Worm (Caenorhabditis elegans) whole organism, young adult: ENCODE results near the gene nhr-235.

ENCODE experiments used
- B0019.2 ChIP-seq: fragments of 200-800 bp; sonication (Bioruptor generic); conservative IDR thresholded peaks from 2 replicates; pipeline ENCODE4 v1.3.6; 2022; ENCODE audit warnings: missing genetic modification reagents, missing genetic modification characterization, missing compliant biosample characterization
- B0336.3 ChIP-seq: fragments of 200-800 bp; sonication (Bioruptor generic); IDR thresholded peaks from 2 replicates; pipeline ENCODE4 v1.3.6; 2022; ENCODE audit warnings: missing genetic modification characterization, missing compliant biosample characterization
- D2030.7 ChIP-seq: fragments of 200-800 bp; sonication (Bioruptor generic); IDR thresholded peaks from 2 replicates; pipeline ENCODE4 v1.3.6; 2022; ENCODE audit warnings: missing genetic modification reagents, missing genetic modification characterization, missing compliant biosample characterization
- K12H6.12 ChIP-seq: fragments of 200-800 bp; sonication (Bioruptor generic); optimal IDR thresholded peaks from 2 replicates; lab custom pipeline; 2018; ENCODE audit warnings: mild to moderate bottlenecking, missing genetic modification characterization, missing compliant biosample characterization
- T26A5.8 ChIP-seq: sonication (generic microtip); optimal IDR thresholded peaks from 2 replicates; lab custom pipeline; 2016; ENCODE audit warnings: missing genetic modification characterization, missing compliant biosample characterization
- Y53G8AR.9 ChIP-seq: fragments of 200-800 bp; sonication (Bioruptor generic); conservative IDR thresholded peaks from 2 replicates; pipeline ENCODE4 v1.3.6; 2022; ENCODE audit warnings: missing genetic modification reagents, missing genetic modification characterization, missing compliant biosample characterization
- Y56A3A.18 ChIP-seq: fragments of 200-800 bp; sonication (Bioruptor generic); IDR thresholded peaks from 2 replicates; pipeline ENCODE4 v1.3.6; 2022; ENCODE audit warnings: missing genetic modification reagents, missing genetic modification characterization, missing compliant biosample characterization
- Y79H2A.3 ChIP-seq: fragments of 200-800 bp; sonication (Bioruptor generic); conservative IDR thresholded peaks from 2 replicates; pipeline ENCODE4 v1.3.6; 2022; ENCODE audit warnings: missing genetic modification reagents, missing genetic modification characterization, missing compliant biosample characterization
- aptf-2 ChIP-seq: fragments of 200-800 bp; sonication (Bioruptor generic); conservative IDR thresholded peaks from 2 replicates; pipeline ENCODE4 v1.3.6; 2022; ENCODE audit warnings: missing genetic modification reagents, missing genetic modification characterization, missing compliant biosample characterization
- aptf-3 ChIP-seq: fragments of 200-800 bp; sonication (Bioruptor generic); IDR thresholded peaks from 2 replicates; pipeline ENCODE4 v1.3.6; 2022; ENCODE audit warnings: missing genetic modification characterization, missing compliant biosample characterization
- attf-3 ChIP-seq: fragments of 200-800 bp; sonication (Bioruptor generic); conservative IDR thresholded peaks from 2 replicates; pipeline ENCODE4 v1.3.6; 2022; ENCODE audit warnings: missing genetic modification reagents, missing genetic modification characterization, missing compliant biosample characterization
- attf-6 ChIP-seq: fragments of 200-800 bp; sonication (Bioruptor generic); IDR thresholded peaks from 2 replicates; pipeline ENCODE4 v1.3.6; 2022; ENCODE audit warnings: missing genetic modification reagents, missing genetic modification characterization, missing compliant biosample characterization
- bed-2 ChIP-seq: fragments of 200-800 bp; sonication (Bioruptor generic); IDR thresholded peaks from 2 replicates; pipeline ENCODE4 v1.3.6; 2022; ENCODE audit warnings: missing genetic modification reagents, missing genetic modification characterization, missing compliant biosample characterization
- ccch-3 ChIP-seq: fragments of 200-800 bp; sonication (Bioruptor generic); optimal IDR thresholded peaks from 2 replicates; lab custom pipeline; 2018; ENCODE audit warnings: mild to moderate bottlenecking, missing genetic modification characterization, missing compliant biosample characterization
- cebp-1 ChIP-seq, 2 experiments: fragments of 200-800 bp in 1 of 2; sonication (Bioruptor generic) in 1 of 2; sonication (generic microtip) in 1 of 2; IDR thresholded peaks in 1 of 2; optimal IDR thresholded peaks in 1 of 2; 2 replicates each; pipeline versions ENCODE4 v1.3.6 to Lab custom; 2017 to 2022; ENCODE audit warnings: missing compliant biosample characterization in 2 of 2, missing genetic modification characterization in 2 of 2, mild to moderate bottlenecking in 1 of 2, missing genetic modification reagents in 1 of 2, moderate library complexity in 1 of 2
- cebp-2 ChIP-seq: fragments of 200-800 bp; sonication (Bioruptor generic); IDR thresholded peaks from 2 replicates; pipeline ENCODE4 v1.3.6; 2022; ENCODE audit warnings: missing genetic modification characterization, missing compliant biosample characterization
- ceh-100 ChIP-seq: fragments of 200-800 bp; sonication (Bioruptor generic); IDR thresholded peaks from 2 replicates; pipeline ENCODE4 v1.3.6; 2022; ENCODE audit warnings: missing genetic modification reagents, missing genetic modification characterization, missing compliant biosample characterization
- ceh-27 ChIP-seq: fragments of 200-800 bp; sonication (Bioruptor generic); optimal IDR thresholded peaks from 2 replicates; lab custom pipeline; 2018; ENCODE audit warnings: mild to moderate bottlenecking, missing genetic modification characterization, moderate library complexity, missing compliant biosample characterization
- ceh-79 ChIP-seq: sonication (generic microtip); optimal IDR thresholded peaks from 2 replicates; lab custom pipeline; 2017; ENCODE audit warnings: mild to moderate bottlenecking, missing genetic modification characterization, missing compliant biosample characterization
- ceh-91 ChIP-seq: fragments of 200-800 bp; sonication (Bioruptor generic); IDR thresholded peaks from 2 replicates; pipeline ENCODE4 v1.3.6; 2022; ENCODE audit warnings: missing genetic modification reagents, missing genetic modification characterization, missing compliant biosample characterization
- efl-1 ChIP-seq: fragments of 150-350 bp; optimal IDR thresholded peaks from 2 replicates; lab custom pipeline; 2014; ENCODE audit warnings: missing biosample characterization, missing genetic modification reagents, missing genetic modification characterization
- egrh-3 ChIP-seq: fragments of 200-800 bp; sonication (Bioruptor generic); IDR thresholded peaks from 2 replicates; pipeline ENCODE4 v1.3.6; 2022; ENCODE audit warnings: missing genetic modification reagents, missing genetic modification characterization, missing compliant biosample characterization
- ekl-4 ChIP-seq: fragments of 200-800 bp; sonication (Bioruptor generic); IDR thresholded peaks from 2 replicates; pipeline ENCODE4 v1.3.6; 2022; ENCODE audit warnings: missing genetic modification reagents, missing genetic modification characterization, missing compliant biosample characterization
- him-1 ChIP-seq: sonication (generic microtip); optimal IDR thresholded peaks from 2 replicates; lab custom pipeline; 2016; ENCODE audit warnings: missing genotype, missing genetic modification reagents, missing genetic modification characterization, missing compliant biosample characterization
- hmg-1.2 ChIP-seq: fragments of 200-800 bp; sonication (Bioruptor generic); IDR thresholded peaks from 2 replicates; pipeline ENCODE4 v1.3.6; 2022; ENCODE audit warnings: missing genetic modification reagents, missing genetic modification characterization, missing compliant biosample characterization
- hsf-1 ChIP-seq: fragments of 200-800 bp; sonication (Bioruptor generic); IDR thresholded peaks from 2 replicates; pipeline ENCODE4 v1.3.6; 2022; ENCODE audit warnings: missing genetic modification reagents, missing genetic modification characterization, missing compliant biosample characterization
- let-607 ChIP-seq, 2 experiments: fragments of 200-800 bp in 1 of 2; sonication (Bioruptor generic) in 1 of 2; sonication (generic microtip) in 1 of 2; optimal IDR thresholded peaks; 2 replicates each; lab custom pipeline; 2016 to 2018; ENCODE audit warnings: mild to moderate bottlenecking in 2 of 2, missing compliant biosample characterization in 2 of 2, missing genetic modification characterization in 2 of 2, moderate library complexity in 2 of 2, missing genotype in 1 of 2
- lin-40 ChIP-seq: sonication (generic microtip); optimal IDR thresholded peaks from 2 replicates; lab custom pipeline; 2016; ENCODE audit warnings: missing genetic modification characterization, mild to moderate bottlenecking, missing compliant biosample characterization, missing genotype, missing genetic modification reagents
- madf-10 ChIP-seq: sonication (generic microtip); optimal IDR thresholded peaks from 2 replicates; lab custom pipeline; 2016; ENCODE audit warnings: mild to moderate bottlenecking, missing genetic modification characterization, missing compliant biosample characterization
- madf-8 ChIP-seq: fragments of 200-800 bp; sonication (Bioruptor generic); conservative IDR thresholded peaks from 2 replicates; pipeline ENCODE4 v1.3.6; 2022; ENCODE audit warnings: missing genetic modification reagents, missing genetic modification characterization, missing compliant biosample characterization
- mcd-1 ChIP-seq: fragments of 200-800 bp; sonication (Bioruptor generic); IDR thresholded peaks from 2 replicates; pipeline ENCODE4 v1.3.6; 2022; ENCODE audit warnings: missing genetic modification reagents, missing genetic modification characterization, missing compliant biosample characterization
- mel-28 ChIP-seq: sonication (generic microtip); optimal IDR thresholded peaks from 2 replicates; lab custom pipeline; 2016; ENCODE audit warnings: borderline replicate concordance, mild to moderate bottlenecking, missing genetic modification characterization, missing compliant biosample characterization
- pbrm-1 ChIP-seq: fragments of 200-800 bp; sonication (Bioruptor generic); IDR thresholded peaks from 2 replicates; pipeline ENCODE4 v1.3.6; 2022; ENCODE audit warnings: missing genetic modification reagents, missing genetic modification characterization, missing compliant biosample characterization
- rpc-1 ChIP-seq, 2 experiments: fragments of 150-350 bp in 1 of 2; sonication (generic microtip) in 1 of 2; optimal IDR thresholded peaks; 2 replicates each; lab custom pipeline; 2014 to 2018; ENCODE audit warnings: missing biosample characterization in 1 of 2, missing genetic modification characterization in 1 of 2, missing genetic modification reagents in 1 of 2, missing genotype in 1 of 2
- sdz-38 ChIP-seq: sonication (generic microtip); optimal IDR thresholded peaks from 2 replicates; lab custom pipeline; 2016; ENCODE audit warnings: missing genotype, missing genetic modification characterization, missing compliant biosample characterization
- snpc-3.4 ChIP-seq: sonication (generic microtip); optimal IDR thresholded peaks from 2 replicates; lab custom pipeline; 2017; ENCODE audit warnings: missing genetic modification characterization, mild to moderate bottlenecking, missing compliant biosample characterization, antibody characterized with exemption, moderate library complexity, missing genotype, missing genetic modification reagents
- snpc-4 ChIP-seq, 5 experiments: fragments of 150-350 bp in 1 of 5; sonication (generic microtip) in 4 of 5; optimal IDR thresholded peaks; 2 replicates each; lab custom pipeline; 2014 to 2018; ENCODE audit warnings: missing genetic modification characterization in 5 of 5, missing biosample characterization in 3 of 5, antibody characterized with exemption in 2 of 5, mild to moderate bottlenecking in 2 of 5, missing compliant biosample characterization in 2 of 5, missing genotype in 2 of 5, moderate library complexity in 2 of 5, missing genetic modification reagents in 1 of 5
- unc-62 ChIP-seq: fragments of 150-350 bp; optimal IDR thresholded peaks from 2 replicates; lab custom pipeline; 2014; ENCODE audit warnings: missing biosample characterization, missing genetic modification reagents, missing genetic modification characterization
- xnd-1 ChIP-seq: sonication (generic microtip); optimal IDR thresholded peaks from 2 replicates; lab custom pipeline; 2016; ENCODE audit warnings: missing genotype, missing genetic modification reagents, missing genetic modification characterization, missing compliant biosample characterization
- zfh-2 ChIP-seq: fragments of 200-800 bp; sonication (Bioruptor generic); conservative IDR thresholded peaks from 2 replicates; pipeline ENCODE4 v1.3.6; 2022; ENCODE audit warnings: missing genetic modification reagents, missing genetic modification characterization, missing compliant biosample characterization
- zim-3 ChIP-seq: sonication (generic microtip); optimal IDR thresholded peaks from 2 replicates; lab custom pipeline; 2017; ENCODE audit warnings: mild to moderate bottlenecking, missing genetic modification characterization, moderate library complexity, missing compliant biosample characterization
- ztf-6 ChIP-seq: fragments of 200-800 bp; sonication (Bioruptor generic); IDR thresholded peaks from 2 replicates; pipeline ENCODE4 v1.3.6; 2022; ENCODE audit warnings: missing genetic modification reagents, missing genetic modification characterization, missing compliant biosample characterization

Gene nhr-235

DNA sequence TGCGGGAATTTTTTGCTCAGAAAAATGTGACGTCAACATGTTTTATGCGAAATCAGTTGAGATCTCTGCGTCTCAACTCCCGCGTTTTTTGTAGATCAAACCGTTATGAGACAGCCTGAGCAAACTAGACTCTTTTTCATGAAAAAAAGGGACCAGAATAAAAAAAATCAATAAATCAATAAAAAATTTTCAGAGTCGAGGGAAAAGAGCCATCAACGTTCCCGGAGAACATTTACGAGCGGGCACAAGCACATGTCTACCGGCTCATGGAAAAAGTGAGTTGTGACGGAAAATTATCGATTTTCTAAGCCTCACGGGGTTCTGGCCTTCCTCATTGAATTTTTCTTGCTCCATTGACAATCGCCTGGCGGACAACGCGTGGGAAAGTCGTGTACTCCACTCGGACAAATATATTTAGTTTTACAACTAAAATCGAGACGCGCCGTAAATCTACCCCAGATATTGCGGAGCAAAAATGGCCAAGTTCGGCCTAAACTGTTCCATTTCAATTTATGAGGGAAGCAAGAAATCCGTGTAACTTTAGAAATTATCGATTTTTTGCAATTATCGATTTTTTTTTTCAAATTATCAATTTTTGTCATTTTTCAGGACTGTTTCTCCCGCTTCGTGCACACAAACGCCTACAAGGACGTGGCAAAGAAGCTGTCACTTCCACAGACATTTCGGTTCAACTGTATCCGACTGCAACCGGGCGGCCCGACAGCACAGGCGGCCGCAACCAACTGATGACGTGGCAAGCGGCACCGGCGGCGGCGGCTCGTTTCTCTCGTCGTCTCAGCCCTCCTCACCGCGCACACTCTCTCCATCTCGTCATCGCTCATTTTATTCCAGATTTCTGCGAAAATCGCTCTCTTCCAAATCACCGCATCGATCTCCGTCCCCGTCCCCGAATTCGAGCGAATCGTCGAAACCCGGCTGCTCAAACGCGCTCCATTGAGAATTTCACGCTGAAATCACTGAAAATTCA lies 30.7 kb downstream of the nhr-235 start:
- TF ChIP-seq sdz-38 (no peak), pbrm-1 (GFP tag; lab: Robert Waterston, UW) (peak; percentile 43; the same call in 1 of the 2 replicates), mcd-1 (GFP tag; lab: Robert Waterston, UW) (peak; percentile 3; the same call in 1 of the 2 replicates), attf-3 (GFP tag; lab: Robert Waterston, UW) (0 out of 2 replicates have a peak, but pooled peaks have one; percentile 8), rpc-1 (optimal IDR thresholded peaks at IDR 0.05; lab: Kevin White, UChicago) (no peak), rpc-1 (tag; optimal IDR thresholded peaks at IDR 0.05; lab: Kevin White, UChicago) (no peak), aptf-3 (no peak), ekl-4 (GFP tag; lab: Robert Waterston, UW) (no peak), unc-62 (GFP tag; lab: Kevin White, UChicago) (no peak), B0336.3 (GFP tag; lab: Robert Waterston, UW) (no peak), bed-2 (no peak), let-607 (tag; optimal IDR thresholded peaks at IDR 0.05; lab: Kevin White, UChicago) (peak; percentile 15 to 19), mel-28 (peak; percentile 16), zim-3 (tag; lab: Kevin White, UChicago) (no peak), xnd-1 (tag; lab: Kevin White, UChicago) (no peak), Y79H2A.3 (GFP tag; lab: Robert Waterston, UW) (no peak), ceh-79 (tag; lab: Kevin White, UChicago) (no peak), Y56A3A.18 (GFP tag; lab: Robert Waterston, UW) (no peak), him-1 (peak; percentile 11), egrh-3 (GFP tag; lab: Robert Waterston, UW) (peak; percentile 61; the same call in 1 of the 2 replicates), Y53G8AR.9 (GFP tag; lab: Robert Waterston, UW) (no peak), zfh-2 (peak; percentile 94), hmg-1.2 (GFP tag; lab: Robert Waterston, UW) (peak; percentile 39), snpc-4 (GFP tag; optimal IDR thresholded peaks at IDR 0.05; lab: Kevin White, UChicago) (no peak), snpc-4 (tag; optimal IDR thresholded peaks at IDR 0.05; lab: Kevin White, UChicago) (peak in 1 of 4 experiments; percentile 4)
- TF ChIP-seq, all 124 proteins: peak for 10

DNA sequence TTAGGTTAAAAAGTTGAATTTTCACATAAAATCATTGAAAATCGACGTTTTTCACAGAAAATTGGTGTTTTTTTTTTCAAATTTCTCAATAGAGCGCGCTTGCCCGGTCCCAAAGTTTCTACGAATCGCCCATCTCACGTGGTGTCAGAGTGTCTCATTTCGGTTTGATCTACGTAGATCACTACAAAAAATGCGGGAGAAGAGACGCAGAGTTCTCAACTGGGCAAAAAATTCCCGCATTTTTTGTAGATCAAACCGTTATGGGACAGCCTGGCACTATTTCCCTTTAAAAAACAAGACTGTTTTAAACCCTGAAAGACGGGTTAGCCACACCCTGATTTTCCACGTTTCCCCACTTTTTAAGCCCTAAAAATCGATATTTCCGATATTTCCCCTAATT lies 31.4 kb downstream of the nhr-235 start:
- TF ChIP-seq efl-1 (GFP tag; lab: Kevin White, UChicago) (peak; percentile 32), snpc-4 (GFP tag; optimal IDR thresholded peaks at IDR 0.05; lab: Kevin White, UChicago) (no peak), snpc-4 (tag; optimal IDR thresholded peaks at IDR 0.05; lab: Kevin White, UChicago) (no peak), B0019.2 (GFP tag; lab: Robert Waterston, UW) (no peak), T26A5.8 (tag; lab: Kevin White, UChicago) (no peak), attf-6 (no peak), ceh-91 (GFP tag; lab: Robert Waterston, UW) (0 out of 2 replicates have a peak, but pooled peaks have one; percentile 15), pbrm-1 (GFP tag; lab: Robert Waterston, UW) (0 out of 2 replicates have a peak, but pooled peaks have one; percentile 38), B0336.3 (GFP tag; lab: Robert Waterston, UW) (no peak), ceh-100 (GFP tag; lab: Robert Waterston, UW) (no peak), lin-40 (tag; lab: Kevin White, UChicago) (no peak), aptf-2 (no peak), snpc-3.4 (tag; lab: Kevin White, UChicago) (no peak), mcd-1 (GFP tag; lab: Robert Waterston, UW) (peak; percentile 25; the same call in 1 of the 2 replicates), hsf-1 (GFP tag; lab: Robert Waterston, UW) (peak; percentile 60), Y56A3A.18 (GFP tag; lab: Robert Waterston, UW) (0 out of 2 replicates have a peak, but pooled peaks have one; percentile 7), madf-10 (tag; lab: Kevin White, UChicago) (no peak), D2030.7 (GFP tag; lab: Robert Waterston, UW) (no peak), cebp-2 (GFP tag; lab: Robert Waterston, UW) (no peak), ztf-6 (GFP tag; lab: Robert Waterston, UW) (no peak), ceh-27 (GFP tag; lab: Kevin White, UChicago) (no peak), ccch-3 (no peak), ekl-4 (GFP tag; lab: Robert Waterston, UW) (0 out of 2 replicates have a peak, but pooled peaks have one; percentile 7), K12H6.12 (tag; lab: Kevin White, UChicago) (no peak), cebp-1 (GFP tag; IDR thresholded peaks at IDR 0.05; lab: Robert Waterston, UW) (no peak), cebp-1 (tag; optimal IDR thresholded peaks at IDR 0.05; lab: Kevin White, UChicago) (no peak), madf-8 (peak; percentile 24; the same call in 1 of the 2 replicates)
